Worm (Caenorhabditis elegans) whole organism, midembryonic: ENCODE measurements around the gene T04A8.13.

Source experiments
- T22C8.4 ChIP-seq: fragments of 200-800 bp; sonication (Bioruptor generic); IDR thresholded peaks from 2 replicates; pipeline ENCODE4 v1.3.6; 2022; ENCODE audit warnings: missing genetic modification characterization, missing compliant biosample characterization
- cog-1 ChIP-seq: sonication (generic microtip); optimal IDR thresholded peaks from 2 replicates; lab custom pipeline; 2016; ENCODE audit warnings: missing genetic modification characterization, missing compliant biosample characterization
- flt-1 ChIP-seq: fragments of 200-800 bp; sonication (Bioruptor generic); IDR thresholded peaks from 2 replicates; pipeline ENCODE4 v1.3.6; 2022; ENCODE audit warnings: missing genetic modification characterization, missing compliant biosample characterization
- klf-2 ChIP-seq: fragments of 200-800 bp; sonication (Bioruptor generic); conservative IDR thresholded peaks from 2 replicates; pipeline ENCODE4 v1.3.6; 2022; ENCODE audit warnings: missing genetic modification reagents, missing genetic modification characterization, missing compliant biosample characterization
- med-1 ChIP-seq: sonication (generic microtip); optimal IDR thresholded peaks from 2 replicates; lab custom pipeline; 2017; ENCODE audit warnings: missing genetic modification characterization, mild to moderate bottlenecking, missing compliant biosample characterization, antibody characterized with exemption, missing genetic modification reagents; ENCODE audit not compliant: insufficient read depth
- ref-1 ChIP-seq: fragments of 200-800 bp; sonication (Bioruptor generic); conservative IDR thresholded peaks from 2 replicates; pipeline ENCODE4 v1.3.6; 2022; ENCODE audit warnings: missing genetic modification reagents, missing genetic modification characterization, missing compliant biosample characterization
- tab-1 ChIP-seq: fragments of 200-800 bp; sonication (Bioruptor generic); IDR thresholded peaks from 2 replicates; pipeline ENCODE4 v1.3.6; 2022; ENCODE audit warnings: missing genetic modification characterization, missing compliant biosample characterization
- ztf-23 ChIP-seq: fragments of 200-800 bp; sonication (Bioruptor generic); IDR thresholded peaks from 2 replicates; pipeline ENCODE4 v1.3.6; 2022; ENCODE audit warnings: missing genetic modification reagents, missing genetic modification characterization, missing compliant biosample characterization
- ztf-29 ChIP-seq: fragments of 200-800 bp; sonication (Bioruptor generic); IDR thresholded peaks from 2 replicates; pipeline ENCODE4 v1.3.6; 2022; ENCODE audit warnings: missing genetic modification reagents, missing genetic modification characterization, missing compliant biosample characterization

T04A8.13 gene

ce11 chrIII:4706678-4707077 is at the start of gene T04A8.13:
Gene T04A8.13, plus strand, starts transcription at chrIII:4706978.
- TF ChIP-seq med-1 (GFP tag; lab: Kevin White, UChicago): no peak
- no peak for TF ChIP-seq ztf-23 (GFP tag; lab: Robert Waterston, UW)

ce11 chrIII:4657386-4657785 is 49.4 kb upstream of the T04A8.13 start:
- TF ChIP-seq med-1 (GFP tag; lab: Kevin White, UChicago): no peak
- no peak for TF ChIP-seq T22C8.4 (GFP tag; lab: Robert Waterston, UW)
- no peak for TF ChIP-seq ztf-29 (GFP tag; lab: Robert Waterston, UW)
- no peak for TF ChIP-seq tab-1 (GFP tag; lab: Robert Waterston, UW)
- no peak for TF ChIP-seq klf-2
- no peak for TF ChIP-seq flt-1 (GFP tag; lab: Robert Waterston, UW)
- TF ChIP-seq ref-1: no peak
- TF ChIP-seq cog-1 (tag; lab: Kevin White, UChicago): no peak
- TF ChIP-seq ztf-23 (GFP tag; lab: Robert Waterston, UW): no peak

ce11 chrIII:4658384-4658844 is 48.4 kb upstream of the T04A8.13 start, which contains the start of gene cdka-1:
Gene cdka-1, plus strand, starts transcription at chrIII:4658794.
- TF ChIP-seq flt-1 (GFP tag; lab: Robert Waterston, UW) (no peak), klf-2 (no peak)

- TF ChIP-seq T22C8.4 (GFP tag; lab: Robert Waterston, UW) (no peak), ztf-29 (GFP tag; lab: Robert Waterston, UW) (no peak), ref-1 (no peak), tab-1 (GFP tag; lab: Robert Waterston, UW) (no peak), med-1 (GFP tag; lab: Kevin White, UChicago) (no peak), klf-2 (no peak), ztf-23 (GFP tag; lab: Robert Waterston, UW) (no peak), flt-1 (GFP tag; lab: Robert Waterston, UW) (no peak), cog-1 (tag; lab: Kevin White, UChicago) (no peak)
Measured at ce11 chrIII:4659426-4659825, 47.4 kb upstream of the T04A8.13 start.

- no peak for TF ChIP-seq tab-1 (GFP tag; lab: Robert Waterston, UW)
- no peak for TF ChIP-seq ref-1
- no peak for TF ChIP-seq flt-1 (GFP tag; lab: Robert Waterston, UW)
- TF ChIP-seq ztf-29 (GFP tag; lab: Robert Waterston, UW): no peak
- no peak for TF ChIP-seq klf-2
Measured at ce11 chrIII:4665272-4665671, 41.5 kb upstream of the T04A8.13 start, which contains the start of gene T23F11.4. Gene T23F11.4, minus strand, starts transcription at chrIII:4665372.

ce11 chrIII:4666753-4667400 is 39.9 kb upstream of the T04A8.13 start:
- TF ChIP-seq flt-1 (GFP tag; lab: Robert Waterston, UW) (peak; percentile 62; the same call in 1 of the 2 replicates), klf-2 (0 out of 2 replicates have a peak, but pooled peaks have one; percentile 37), med-1 (GFP tag; lab: Kevin White, UChicago) (no peak)

ce11 chrIII:4668073-4668472 is 38.7 kb upstream of the T04A8.13 start:
- no peak for TF ChIP-seq T22C8.4 (GFP tag; lab: Robert Waterston, UW)

ce11 chrIII:4671491-4671890 is 35.3 kb upstream of the T04A8.13 start, which contains the start of gene T23F11.11:
Gene T23F11.11, minus strand, starts transcription at chrIII:4671591.
- TF ChIP-seq flt-1 (GFP tag; lab: Robert Waterston, UW) (no peak), klf-2 (no peak), ztf-23 (GFP tag; lab: Robert Waterston, UW) (no peak), ref-1 (no peak), cog-1 (tag; lab: Kevin White, UChicago) (no peak), T22C8.4 (GFP tag; lab: Robert Waterston, UW) (no peak), ztf-29 (GFP tag; lab: Robert Waterston, UW) (no peak), tab-1 (GFP tag; lab: Robert Waterston, UW) (no peak), med-1 (GFP tag; lab: Kevin White, UChicago) (no peak)

- TF ChIP-seq tab-1 (GFP tag; lab: Robert Waterston, UW) (no peak), klf-2 (no peak), flt-1 (GFP tag; lab: Robert Waterston, UW) (no peak), ztf-29 (GFP tag; lab: Robert Waterston, UW) (no peak), cog-1 (tag; lab: Kevin White, UChicago) (no peak), T22C8.4 (GFP tag; lab: Robert Waterston, UW) (no peak), med-1 (GFP tag; lab: Kevin White, UChicago) (no peak), ztf-23 (GFP tag; lab: Robert Waterston, UW) (no peak), ref-1 (no peak)
Measured at ce11 chrIII:4671949-4672348, 34.8 kb upstream of the T04A8.13 start, which contains the start of gene srg-13. Gene srg-13, plus strand, starts transcription at chrIII:4672249.

- TF ChIP-seq ztf-29 (GFP tag; lab: Robert Waterston, UW): no peak
- no peak for TF ChIP-seq tab-1 (GFP tag; lab: Robert Waterston, UW)
- no peak for TF ChIP-seq klf-2
- no peak for TF ChIP-seq flt-1 (GFP tag; lab: Robert Waterston, UW)
- TF ChIP-seq T22C8.4 (GFP tag; lab: Robert Waterston, UW): no peak
- no peak for TF ChIP-seq med-1 (GFP tag; lab: Kevin White, UChicago)
- TF ChIP-seq ref-1: no peak
- no peak for TF ChIP-seq ztf-23 (GFP tag; lab: Robert Waterston, UW)
- no peak for TF ChIP-seq cog-1 (tag; lab: Kevin White, UChicago)
Measured at ce11 chrIII:4677466-4677865, 29.3 kb upstream of the T04A8.13 start, which contains the start of gene srg-10. Gene srg-10, plus strand, starts transcription at chrIII:4677766.
